Fruit fly (Drosophila melanogaster) whole organism, embryonic: ENCODE results near the gene mio.

Experiments used
- Awh ChIP-seq: fragments of 200-800 bp; sonication (Bioruptor generic); IDR thresholded peaks from 2 replicates; pipeline ENCODE4, ENCODE4 v1.3.6; 2022; ENCODE audit warnings: missing biosample characterization, missing genetic modification characterization
- Blimp-1 ChIP-seq: fragments of 200-800 bp; sonication (Bioruptor generic); optimal IDR thresholded peaks from 3 replicates; lab custom pipeline; 2018; ENCODE audit warnings: missing biosample characterization, missing genetic modification characterization, mild to moderate bottlenecking, moderate library complexity, missing genetic modification reagents
- Bteb2 ChIP-seq: fragments of 200-800 bp; sonication (Bioruptor generic); optimal IDR thresholded peaks from 2 replicates; lab custom pipeline; 2016; ENCODE audit warnings: missing biosample characterization, missing genetic modification characterization
- C15 ChIP-seq: fragments of 200-800 bp; sonication (Bioruptor generic); IDR thresholded peaks from 3 replicates; pipeline ENCODE4 v1.3.6; 2022; ENCODE audit warnings: missing biosample characterization, missing genetic modification characterization
- CG11456 ChIP-seq: fragments of 200-800 bp; sonication (Bioruptor generic); IDR thresholded peaks from 3 replicates; pipeline ENCODE4 v1.3.6; 2022; ENCODE audit warnings: missing biosample characterization, missing genetic modification characterization
- CG11695 ChIP-seq: fragments of 200-800 bp; sonication (Bioruptor generic); IDR thresholded peaks from 3 replicates; pipeline ENCODE4 v1.3.6; 2022; ENCODE audit warnings: missing biosample characterization, missing genetic modification characterization
- CG12744 ChIP-seq: fragments of 200-800 bp; sonication (Bioruptor generic); optimal IDR thresholded peaks from 2 replicates; lab custom pipeline; 2016; ENCODE audit warnings: missing biosample characterization, missing genetic modification characterization
- CG13424 ChIP-seq: fragments of 200-800 bp; sonication (Bioruptor generic); optimal IDR thresholded peaks from 2 replicates; lab custom pipeline; 2019; ENCODE audit warnings: missing biosample characterization, mild to moderate bottlenecking, missing genetic modification characterization, moderate library complexity
- CG14710 ChIP-seq: fragments of 200-800 bp; sonication (Bioruptor generic); optimal IDR thresholded peaks from 3 replicates; lab custom pipeline; 2019; ENCODE audit warnings: missing biosample characterization, mild to moderate bottlenecking, missing genetic modification characterization, moderate library complexity
- CG15514 ChIP-seq: fragments of 200-800 bp; sonication (Bioruptor generic); optimal IDR thresholded peaks from 3 replicates; lab custom pipeline; 2017; ENCODE audit warnings: missing biosample characterization, missing genetic modification characterization, mild to moderate bottlenecking, moderate library complexity, missing genetic modification reagents
- CG1602 ChIP-seq: fragments of 200-800 bp; sonication (Bioruptor generic); optimal IDR thresholded peaks from 3 replicates; lab custom pipeline; 2016; ENCODE audit warnings: missing biosample characterization, missing genetic modification characterization
- CG17829 ChIP-seq: fragments of 200-800 bp; optimal IDR thresholded peaks from 2 replicates; lab custom pipeline; 2019; ENCODE audit warnings: missing biosample characterization, mild to moderate bottlenecking, missing genetic modification characterization, moderate library complexity
- CG31224 ChIP-seq: fragments of 200-800 bp; sonication (Bioruptor generic); IDR thresholded peaks from 2 replicates; pipeline ENCODE4 v1.3.6; 2022; ENCODE audit warnings: missing biosample characterization, missing genetic modification characterization
- CG32532 ChIP-seq: fragments of 200-800 bp; sonication (Bioruptor generic); IDR thresholded peaks from 2 replicates; pipeline ENCODE4 v1.3.6; 2022; ENCODE audit warnings: missing biosample characterization, missing genetic modification characterization
- CG4730 ChIP-seq: fragments of 200-800 bp; sonication (Bioruptor generic); IDR thresholded peaks from 2 replicates; pipeline ENCODE4 v1.3.6; 2022; ENCODE audit warnings: missing biosample characterization, missing genetic modification characterization
- CG7963 ChIP-seq: fragments of 200-800 bp; sonication (Bioruptor generic); IDR thresholded peaks from 3 replicates; pipeline ENCODE4 v1.3.6; 2022; ENCODE audit warnings: missing biosample characterization, missing genetic modification characterization; ENCODE audit not compliant: partially characterized antibody
- CG8359 ChIP-seq: fragments of 200-800 bp; sonication (Bioruptor generic); optimal IDR thresholded peaks from 2 replicates; lab custom pipeline; 2017; ENCODE audit warnings: missing biosample characterization, mild to moderate bottlenecking, missing genetic modification characterization, borderline replicate concordance
- CG9609 ChIP-seq: fragments of 200-800 bp; sonication (Bioruptor generic); optimal IDR thresholded peaks from 3 replicates; lab custom pipeline; 2016; ENCODE audit warnings: missing biosample characterization, missing genetic modification characterization
- Dip3 ChIP-seq: fragments of 200-800 bp; sonication (Bioruptor generic); optimal IDR thresholded peaks from 3 replicates; lab custom pipeline; 2016; ENCODE audit warnings: missing biosample characterization, missing genetic modification characterization
- Doc3 ChIP-seq: fragments of 200-800 bp; sonication (Bioruptor generic); IDR thresholded peaks from 3 replicates; pipeline ENCODE4 v1.3.6; 2022; ENCODE audit warnings: missing biosample characterization, missing genetic modification characterization; ENCODE audit not compliant: partially characterized antibody
- Dp ChIP-seq: fragments of 200-800 bp; sonication (Bioruptor generic); optimal IDR thresholded peaks from 2 replicates; lab custom pipeline; 2018; ENCODE audit warnings: missing biosample characterization, mild to moderate bottlenecking, missing genetic modification characterization, moderate library complexity
- Drgx ChIP-seq: fragments of 200-800 bp; sonication (Bioruptor generic); IDR thresholded peaks from 2 replicates; pipeline ENCODE4 v1.3.6; 2022; ENCODE audit warnings: missing biosample characterization, missing genetic modification characterization
- E2f2 ChIP-seq: fragments of 200-800 bp; sonication (Bioruptor generic); IDR thresholded peaks from 2 replicates; pipeline ENCODE4 v1.3.6; 2022; ENCODE audit warnings: missing biosample characterization, missing genetic modification characterization
- MESR4 ChIP-seq: fragments of 200-800 bp; sonication (Bioruptor generic); optimal IDR thresholded peaks from 2 replicates; lab custom pipeline; 2018; ENCODE audit warnings: missing biosample characterization, mild to moderate bottlenecking, missing genetic modification characterization, moderate library complexity
- Mrtf ChIP-seq: fragments of 200-800 bp; sonication (Bioruptor generic); IDR thresholded peaks from 3 replicates; pipeline ENCODE4 v1.3.6; 2022; ENCODE audit warnings: missing biosample characterization, missing genetic modification characterization
- NK7.1 ChIP-seq: fragments of 200-800 bp; sonication (Bioruptor generic); optimal IDR thresholded peaks from 3 replicates; lab custom pipeline; 2016; ENCODE audit warnings: missing biosample characterization, missing genetic modification characterization
- Opbp ChIP-seq: fragments of 200-800 bp; sonication (Bioruptor generic); IDR thresholded peaks from 3 replicates; pipeline ENCODE4 v1.3.6; 2022; ENCODE audit warnings: missing biosample characterization, missing genetic modification characterization; ENCODE audit not compliant: partially characterized antibody
- Scr ChIP-seq: fragments of 200-800 bp; sonication (Bioruptor generic); IDR thresholded peaks from 2 replicates; pipeline ENCODE4 v1.3.6; 2022; ENCODE audit warnings: missing biosample characterization, missing genetic modification characterization; ENCODE audit not compliant: partially characterized antibody
- Stat92E ChIP-seq, 3 experiments: fragments of >200 bp in 2 of 3; fragments of 200-800 bp in 1 of 3; sonication (Bioruptor generic) in 1 of 3; optimal IDR thresholded peaks; 2 replicates each; lab custom pipeline; 2017 to 2019; ENCODE audit warnings: missing biosample characterization in 3 of 3, missing genetic modification characterization in 3 of 3, mild to moderate bottlenecking in 1 of 3, moderate library complexity in 1 of 3
- Taf1 ChIP-seq: fragments of 200-800 bp; sonication (Bioruptor generic); IDR thresholded peaks from 2 replicates; pipeline ENCODE4 v1.3.6; 2022; ENCODE audit warnings: missing biosample characterization, missing genetic modification characterization
- YL-1 ChIP-seq: fragments of 200-800 bp; sonication (Bioruptor generic); optimal IDR thresholded peaks from 3 replicates; lab custom pipeline; 2017; ENCODE audit warnings: missing biosample characterization, mild to moderate bottlenecking, missing genetic modification characterization
- aop ChIP-seq: fragments of 200-800 bp; sonication (Bioruptor generic); IDR thresholded peaks from 2 replicates; pipeline ENCODE4 v1.3.6; 2022; ENCODE audit warnings: missing biosample characterization, missing genetic modification characterization
- corto ChIP-seq: fragments of 200-800 bp; sonication (Bioruptor generic); optimal IDR thresholded peaks from 2 replicates; lab custom pipeline; 2016; ENCODE audit warnings: missing biosample characterization, mild to moderate bottlenecking, missing genetic modification characterization, moderate library complexity
- crc ChIP-seq: fragments of 200-800 bp; sonication (Bioruptor generic); optimal IDR thresholded peaks from 2 replicates; lab custom pipeline; 2016; ENCODE audit warnings: missing biosample characterization, missing genetic modification characterization
- crp ChIP-seq, 2 experiments: fragments of 200-800 bp; sonication (Bioruptor generic); optimal IDR thresholded peaks; 2 replicates in 1 of 2; 3 replicates in 1 of 2; lab custom pipeline; 2017; ENCODE audit warnings: missing biosample characterization in 2 of 2, missing genetic modification characterization in 2 of 2, mild to moderate bottlenecking in 1 of 2, moderate library complexity in 1 of 2
- da ChIP-seq: fragments of 200-800 bp; sonication (Bioruptor generic); optimal IDR thresholded peaks from 2 replicates; lab custom pipeline; 2016; ENCODE audit warnings: missing biosample characterization, missing genetic modification characterization
- dysf ChIP-seq: fragments of 200-800 bp; sonication (Bioruptor generic); IDR thresholded peaks from 3 replicates; pipeline ENCODE4 v1.3.6; 2022; ENCODE audit warnings: missing biosample characterization, missing genetic modification characterization
- hkb ChIP-seq, 2 experiments: fragments of 200-800 bp in 1 of 2; fragments of >200 bp in 1 of 2; sonication (Bioruptor generic) in 1 of 2; IDR thresholded peaks in 1 of 2; optimal IDR thresholded peaks in 1 of 2; 2 replicates each; pipeline versions ENCODE4 v1.3.6 to Lab custom; 2017 to 2022; ENCODE audit warnings: missing biosample characterization in 1 of 2, missing genetic modification characterization in 1 of 2
- jigr1 ChIP-seq: fragments of 200-800 bp; sonication (Bioruptor generic); IDR thresholded peaks from 3 replicates; pipeline ENCODE4 v1.3.6; 2022; ENCODE audit warnings: missing biosample characterization, missing genetic modification characterization
- jumu ChIP-seq: fragments of 200-800 bp; sonication (Bioruptor generic); optimal IDR thresholded peaks from 3 replicates; lab custom pipeline; 2016; ENCODE audit warnings: missing biosample characterization, missing genetic modification characterization
- oc ChIP-seq: fragments of 200-800 bp; sonication (Bioruptor generic); optimal IDR thresholded peaks from 2 replicates; lab custom pipeline; 2018; ENCODE audit warnings: missing biosample characterization, mild to moderate bottlenecking, missing genetic modification characterization, moderate library complexity
- onecut ChIP-seq: fragments of 200-800 bp; sonication (Bioruptor generic); IDR thresholded peaks from 2 replicates; pipeline ENCODE4 v1.3.6; 2022; ENCODE audit warnings: missing biosample characterization, missing genetic modification characterization
- peb ChIP-seq: fragments of 200-800 bp; sonication (Bioruptor generic); IDR thresholded peaks from 2 replicates; pipeline ENCODE4 v1.3.6; 2022; ENCODE audit warnings: missing biosample characterization, missing genetic modification characterization
- pum ChIP-seq: fragments of 200-800 bp; sonication (Bioruptor generic); optimal IDR thresholded peaks from 2 replicates; lab custom pipeline; 2016; ENCODE audit warnings: missing biosample characterization, missing genetic modification characterization
- repo ChIP-seq: fragments of 200-800 bp; sonication (Bioruptor generic); optimal IDR thresholded peaks from 2 replicates; lab custom pipeline; 2016; ENCODE audit warnings: missing biosample characterization, missing genetic modification characterization
- tap ChIP-seq: fragments of 200-800 bp; optimal IDR thresholded peaks from 3 replicates; lab custom pipeline; 2019; ENCODE audit warnings: missing biosample characterization, mild to moderate bottlenecking, missing genetic modification characterization, moderate library complexity
- tio ChIP-seq: fragments of 200-800 bp; sonication (Bioruptor generic); optimal IDR thresholded peaks from 2 replicates; lab custom pipeline; 2017; ENCODE audit warnings: missing biosample characterization, missing genetic modification characterization, inconsistent platforms
- vnd ChIP-seq: fragments of 200-800 bp; sonication (Bioruptor generic); IDR thresholded peaks from 3 replicates; pipeline ENCODE4 v1.3.6; 2022; ENCODE audit warnings: missing biosample characterization, missing genetic modification characterization; ENCODE audit not compliant: partially characterized antibody

Gene mio

DNA sequence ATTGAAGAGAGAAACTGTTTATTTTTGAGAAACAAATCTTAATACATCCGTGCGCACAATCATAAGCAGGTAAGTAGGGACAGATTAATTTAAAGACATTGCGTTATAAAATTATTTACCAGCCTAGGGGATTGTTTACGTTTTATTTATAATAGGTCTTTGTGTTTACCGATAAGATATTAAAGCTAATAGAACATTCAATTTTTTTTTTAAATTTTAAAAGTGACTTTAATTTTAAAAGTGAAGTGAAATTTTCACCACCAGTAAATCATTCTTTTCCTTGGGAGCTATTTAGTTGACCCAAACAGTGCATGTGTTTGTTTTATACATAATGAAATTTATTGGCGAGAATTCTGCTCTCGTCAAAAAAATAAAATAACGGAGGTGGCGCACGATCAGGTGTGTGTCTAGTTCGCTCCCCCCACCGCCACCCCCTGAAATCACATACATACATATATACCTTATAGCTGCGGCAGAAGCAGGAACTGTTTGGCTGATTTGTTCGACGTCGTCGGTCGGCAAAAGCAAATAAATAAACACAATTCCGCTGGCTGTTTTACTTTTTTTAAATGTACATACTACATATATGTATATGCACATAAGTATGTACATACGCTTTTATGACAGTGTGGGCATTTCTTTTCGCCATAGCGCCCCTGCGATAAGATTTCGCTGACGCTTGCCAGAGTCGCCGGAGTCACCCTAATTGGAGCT is 41.0 kb upstream of the mio start (continued):
- TF ChIP-seq peb (GFP tag; lab: Robert Waterston, UW) (no peak), Dip3 (GFP tag; lab: Kevin White, UChicago) (peak; percentile 26), repo (GFP tag; lab: Kevin White, UChicago) (no peak), CG4730 (GFP tag; lab: Robert Waterston, UW) (0 out of 2 replicates have a peak, but pooled peaks have one; percentile 31), onecut (no peak), da (no peak), CG15514 (GFP tag; lab: Kevin White, UChicago) (peak; percentile 49), pum (no peak), CG8359 (GFP tag; lab: Kevin White, UChicago) (no peak), Scr (GFP tag; lab: Robert Waterston, UW) (no peak), oc (tag; lab: Kevin White, UChicago) (no peak), CG14710 (tag; lab: Kevin White, UChicago) (no peak), CG7963 (GFP tag; lab: Robert Waterston, UW) (no peak), MESR4 (no peak), jumu (no peak), Dp (GFP tag; lab: Kevin White, UChicago) (no peak), NK7.1 (GFP tag; lab: Kevin White, UChicago) (no peak), CG31224 (GFP tag; lab: Robert Waterston, UW) (peak; percentile 50), Taf1 (GFP tag; lab: Robert Waterston, UW) (peak; percentile 20; the same call in 1 of the 2 replicates), vnd (GFP tag; lab: Robert Waterston, UW) (no peak), CG32532 (peak; percentile 72), CG13424 (tag; lab: Kevin White, UChicago) (peak; percentile 71), dysf (GFP tag; lab: Robert Waterston, UW) (peak; percentile 64; the same call in 1 of the 3 replicates), E2f2 (GFP tag; lab: Robert Waterston, UW) (peak; percentile 37; the same call in 1 of the 2 replicates), crp (GFP tag; optimal IDR thresholded peaks at IDR 0.05; lab: Kevin White, UChicago) (no peak), Mrtf (GFP tag; lab: Robert Waterston, UW) (no peak; the same call in 2 of the 3 replicates), C15 (no peak), CG12744 (GFP tag; lab: Kevin White, UChicago) (peak; percentile 66), tio (GFP tag; lab: Kevin White, UChicago) (peak; percentile 50), corto (no peak), aop (peak; percentile 76; the same call in 1 of the 2 replicates), Bteb2 (peak; percentile 35), CG1602 (GFP tag; lab: Kevin White, UChicago) (peak; percentile 18), hkb (optimal IDR thresholded peaks at IDR 0.05; lab: Kevin White, UChicago) (no peak), hkb (GFP tag; IDR thresholded peaks at IDR 0.05; lab: Robert Waterston, UW) (no peak), CG17829 (peak; percentile 35), Drgx (GFP tag; lab: Robert Waterston, UW) (peak; percentile 52; the same call in 1 of the 2 replicates), Blimp-1 (GFP tag; lab: Kevin White, UChicago) (peak; percentile 18), Awh (GFP tag; lab: Robert Waterston, UW) (no peak), YL-1 (GFP tag; lab: Kevin White, UChicago) (no peak), CG11456 (GFP tag; lab: Robert Waterston, UW) (no peak), tap (peak; percentile 15), CG9609 (GFP tag; lab: Kevin White, UChicago) (no peak), CG11695 (peak; percentile 68; the same call in 2 of the 3 replicates), crc (no peak), Doc3 (GFP tag; lab: Robert Waterston, UW) (no peak), Stat92E (GFP tag; optimal IDR thresholded peaks at IDR 0.05; lab: Kevin White, UChicago) (no peak), Opbp (GFP tag; lab: Robert Waterston, UW) (no peak), jigr1 (GFP tag; lab: Robert Waterston, UW) (no peak)
